Worm (Caenorhabditis elegans) whole organism, mixed stage, embryonic: ENCODE measurements around the gene ttbk-8.2.

ENCODE experiments used
- M03D4.4 ChIP-seq: sonication (generic microtip); optimal IDR thresholded peaks from 2 replicates; lab custom pipeline; 2017; ENCODE audit warnings: mild to moderate bottlenecking, missing genetic modification characterization, missing compliant biosample characterization
- bed-3 ChIP-seq: fragments of 200-800 bp; sonication (Bioruptor generic); optimal IDR thresholded peaks from 3 replicates; lab custom pipeline; 2018; ENCODE audit warnings: mild to moderate bottlenecking, missing genetic modification characterization, moderate library complexity, missing compliant biosample characterization
- blmp-1 ChIP-seq: fragments of 150-350 bp; optimal IDR thresholded peaks from 2 replicates; lab custom pipeline; 2014; ENCODE audit warnings: missing biosample characterization, missing genetic modification characterization
- ceh-39 ChIP-seq: fragments of 150-350 bp; optimal IDR thresholded peaks from 2 replicates; lab custom pipeline; 2014; ENCODE audit warnings: missing biosample characterization, missing genetic modification characterization
- ceh-43 ChIP-seq: fragments of 200-800 bp; sonication (Bioruptor generic); optimal IDR thresholded peaks from 2 replicates; lab custom pipeline; 2018; ENCODE audit warnings: mild to moderate bottlenecking, missing genetic modification characterization, moderate library complexity, missing compliant biosample characterization
- ceh-83 ChIP-seq: fragments of 200-800 bp; sonication (Bioruptor generic); optimal IDR thresholded peaks from 2 replicates; lab custom pipeline; 2018; ENCODE audit warnings: mild to moderate bottlenecking, missing genetic modification characterization, missing compliant biosample characterization
- ces-1 ChIP-seq: fragments of 150-350 bp; optimal IDR thresholded peaks from 2 replicates; lab custom pipeline; 2014; ENCODE audit warnings: missing biosample characterization, missing genetic modification reagents, missing genetic modification characterization
- cnd-1 ChIP-seq: fragments of 200-800 bp; sonication (Bioruptor generic); optimal IDR thresholded peaks from 2 replicates; lab custom pipeline; 2018; ENCODE audit warnings: mild to moderate bottlenecking, missing genetic modification characterization, missing compliant biosample characterization
- drap-1 ChIP-seq: fragments of 200-800 bp; sonication (Bioruptor generic); optimal IDR thresholded peaks from 3 replicates; lab custom pipeline; 2018; ENCODE audit warnings: mild to moderate bottlenecking, missing genetic modification characterization, missing compliant biosample characterization
- elt-1 ChIP-seq: sonication (generic microtip); optimal IDR thresholded peaks from 2 replicates; lab custom pipeline; 2017; ENCODE audit warnings: missing genetic modification characterization, mild to moderate bottlenecking, missing compliant biosample characterization, antibody characterized with exemption, moderate library complexity, borderline replicate concordance; ENCODE audit not compliant: insufficient read depth
- elt-3 ChIP-seq: fragments of 150-350 bp; optimal IDR thresholded peaks from 2 replicates; lab custom pipeline; 2014; ENCODE audit warnings: missing biosample characterization, missing genetic modification characterization
- flh-1 ChIP-seq: fragments of 200-800 bp; sonication (Bioruptor generic); optimal IDR thresholded peaks from 2 replicates; lab custom pipeline; 2018; ENCODE audit warnings: mild to moderate bottlenecking, missing genetic modification characterization, moderate library complexity, missing compliant biosample characterization
- ham-2 ChIP-seq: fragments of 200-800 bp; sonication (Bioruptor generic); optimal IDR thresholded peaks from 2 replicates; lab custom pipeline; 2018; ENCODE audit warnings: mild to moderate bottlenecking, missing genetic modification characterization, missing compliant biosample characterization
- hlh-1 ChIP-seq: fragments of 150-350 bp; optimal IDR thresholded peaks from 2 replicates; lab custom pipeline; 2014; ENCODE audit warnings: missing biosample characterization, missing genetic modification reagents, missing genetic modification characterization
- lin-13 ChIP-seq: fragments of 150-350 bp; optimal IDR thresholded peaks from 2 replicates; lab custom pipeline; 2014; ENCODE audit warnings: missing biosample characterization, missing genetic modification characterization
- lin-32 ChIP-seq: fragments of 200-800 bp; sonication (Bioruptor generic); optimal IDR thresholded peaks from 2 replicates; lab custom pipeline; 2018; ENCODE audit warnings: mild to moderate bottlenecking, missing genetic modification characterization, missing compliant biosample characterization
- lsy-2 ChIP-seq: fragments of 150-350 bp; optimal IDR thresholded peaks from 2 replicates; lab custom pipeline; 2014; ENCODE audit warnings: missing biosample characterization, missing genetic modification characterization
- mab-5 ChIP-seq: fragments of 150-350 bp; optimal IDR thresholded peaks from 2 replicates; lab custom pipeline; 2014; ENCODE audit warnings: missing biosample characterization, missing genetic modification characterization
- mep-1 ChIP-seq: fragments of 150-350 bp; optimal IDR thresholded peaks from 2 replicates; lab custom pipeline; 2017; ENCODE audit warnings: missing biosample characterization, missing genetic modification reagents, missing genetic modification characterization, inconsistent platforms
- mls-2 ChIP-seq: sonication (generic microtip); optimal IDR thresholded peaks from 2 replicates; lab custom pipeline; 2016; ENCODE audit warnings: mild to moderate bottlenecking, missing genetic modification characterization, moderate library complexity, missing compliant biosample characterization
- nhr-12 ChIP-seq: fragments of 150-350 bp; optimal IDR thresholded peaks from 2 replicates; lab custom pipeline; 2014; ENCODE audit warnings: missing biosample characterization, missing genetic modification characterization
- nhr-2 ChIP-seq: fragments of 150-350 bp; optimal IDR thresholded peaks from 2 replicates; lab custom pipeline; 2014; ENCODE audit warnings: missing biosample characterization, missing genetic modification characterization
- nhr-237 ChIP-seq: fragments of 150-350 bp; optimal IDR thresholded peaks from 2 replicates; lab custom pipeline; 2014; ENCODE audit warnings: missing biosample characterization, missing genetic modification characterization
- nhr-28 ChIP-seq: fragments of 150-350 bp; optimal IDR thresholded peaks from 2 replicates; lab custom pipeline; 2014; ENCODE audit warnings: missing biosample characterization, missing genetic modification characterization
- nhr-76 ChIP-seq: sonication (generic microtip); optimal IDR thresholded peaks from 2 replicates; lab custom pipeline; 2017; ENCODE audit warnings: missing biosample characterization, missing genetic modification characterization
- pha-4 ChIP-seq: fragments of 150-350 bp; optimal IDR thresholded peaks from 2 replicates; lab custom pipeline; 2018; ENCODE audit warnings: missing biosample characterization, missing genetic modification reagents, missing genetic modification characterization
- sem-2 ChIP-seq: fragments of 200-800 bp; sonication (Bioruptor generic); optimal IDR thresholded peaks from 2 replicates; lab custom pipeline; 2018; ENCODE audit warnings: mild to moderate bottlenecking, missing genetic modification characterization, missing compliant biosample characterization
- snpc-4 ChIP-seq: fragments of 150-350 bp; optimal IDR thresholded peaks from 2 replicates; lab custom pipeline; 2014; ENCODE audit warnings: missing biosample characterization, missing genetic modification characterization
- sptf-1 ChIP-seq: sonication (generic microtip); optimal IDR thresholded peaks from 2 replicates; lab custom pipeline; 2017; ENCODE audit warnings: mild to moderate bottlenecking, missing genetic modification characterization, moderate library complexity, missing compliant biosample characterization
- tbx-8 ChIP-seq: fragments of 200-800 bp; sonication (Bioruptor generic); optimal IDR thresholded peaks from 2 replicates; lab custom pipeline; 2018; ENCODE audit warnings: mild to moderate bottlenecking, missing genetic modification characterization, moderate library complexity, missing compliant biosample characterization
- unc-120 ChIP-seq: sonication (generic microtip); optimal IDR thresholded peaks from 2 replicates; lab custom pipeline; 2017; ENCODE audit warnings: missing genetic modification characterization, missing compliant biosample characterization; ENCODE audit not compliant: poor library complexity, severe bottlenecking
- unc-39 ChIP-seq: fragments of 150-350 bp; optimal IDR thresholded peaks from 2 replicates; lab custom pipeline; 2014; ENCODE audit warnings: missing biosample characterization, missing genetic modification characterization
- unc-62 ChIP-seq: fragments of 150-350 bp; optimal IDR thresholded peaks from 2 replicates; lab custom pipeline; 2014; ENCODE audit warnings: missing biosample characterization, missing genetic modification reagents, missing genetic modification characterization
- zip-8 ChIP-seq: fragments of 150-350 bp; optimal IDR thresholded peaks from 2 replicates; lab custom pipeline; 2014; ENCODE audit warnings: missing biosample characterization, missing genetic modification characterization
- ztf-11 ChIP-seq: fragments of 150-350 bp; optimal IDR thresholded peaks from 2 replicates; lab custom pipeline; 2014; ENCODE audit warnings: missing biosample characterization, missing genetic modification characterization

ttbk-8.2 gene

ce11 chrIV:5593804-5594214 lies 37.9 kb upstream of the ttbk-8.2 start:
- no peak for TF ChIP-seq flh-1 (GFP tag; lab: Kevin White, UChicago)
- TF ChIP-seq zip-8, result no peak
- TF ChIP-seq sem-2, result no peak
- TF ChIP-seq elt-1 (tag; lab: Kevin White, UChicago), result no peak
- TF ChIP-seq mls-2 (tag; lab: Kevin White, UChicago), result no peak
- TF ChIP-seq ceh-43 (GFP tag; lab: Kevin White, UChicago), result no peak
- TF ChIP-seq unc-62, result peak; percentile 99
- no peak for TF ChIP-seq unc-39 (tag; lab: Kevin White, UChicago)
- TF ChIP-seq ceh-39 (tag; lab: Kevin White, UChicago), result no peak
- TF ChIP-seq mab-5 (tag; lab: Kevin White, UChicago), result no peak
- TF ChIP-seq lsy-2 (tag; lab: Kevin White, UChicago), result no peak
- TF ChIP-seq drap-1, result no peak
- no peak for TF ChIP-seq cnd-1
- TF ChIP-seq ces-1 (GFP tag; lab: Kevin White, UChicago), result no peak
- TF ChIP-seq M03D4.4 (tag; lab: Kevin White, UChicago), result no peak
- TF ChIP-seq ham-2 (GFP tag; lab: Kevin White, UChicago), result no peak
- no peak for TF ChIP-seq sptf-1 (tag; lab: Kevin White, UChicago)
- no peak for TF ChIP-seq nhr-237
- TF ChIP-seq ztf-11 (tag; lab: Kevin White, UChicago), result no peak
- peak; percentile 94 for TF ChIP-seq hlh-1
- peak; percentile 65 for TF ChIP-seq pha-4 (tag; lab: Kevin White, UChicago)
- no peak for TF ChIP-seq elt-3
- TF ChIP-seq mep-1 (tag; lab: Kevin White, UChicago), result no peak
- TF ChIP-seq blmp-1 (tag; lab: Kevin White, UChicago), result no peak
- no peak for TF ChIP-seq nhr-28 (tag; lab: Kevin White, UChicago)
- no peak for TF ChIP-seq tbx-8 (GFP tag; lab: Kevin White, UChicago)
- peak; percentile 66 for TF ChIP-seq unc-120
- TF ChIP-seq lin-32, result no peak

DNA sequence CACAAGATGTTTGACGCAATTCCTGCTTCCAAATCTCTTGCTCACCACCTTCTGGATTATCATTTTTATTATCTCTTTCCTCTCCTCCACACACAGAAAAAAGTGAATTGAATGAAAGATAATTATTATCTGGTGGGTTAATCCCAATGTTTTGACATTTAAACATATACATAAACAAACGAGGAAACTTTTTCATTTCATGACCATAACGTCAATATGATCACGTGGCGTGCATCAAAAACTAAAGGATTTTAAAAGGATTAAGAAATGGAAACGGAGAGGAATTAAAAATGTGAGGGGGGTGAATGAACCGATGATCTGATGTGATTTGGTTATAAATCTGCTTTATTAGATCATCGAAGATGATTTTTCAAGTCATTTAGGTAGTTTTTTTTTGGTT lies 36.2 kb upstream of the ttbk-8.2 start:
- TF ChIP-seq sptf-1 (tag; lab: Kevin White, UChicago), result no peak
- no peak for TF ChIP-seq sem-2
- no peak for TF ChIP-seq mab-5 (tag; lab: Kevin White, UChicago)
- no peak for TF ChIP-seq nhr-237
- TF ChIP-seq flh-1 (GFP tag; lab: Kevin White, UChicago), result no peak
- TF ChIP-seq, all 35 proteins: peak for 0

- TF ChIP-seq elt-1 (tag; lab: Kevin White, UChicago) (no peak), tbx-8 (GFP tag; lab: Kevin White, UChicago) (no peak), unc-62 (no peak), mep-1 (tag; lab: Kevin White, UChicago) (no peak), nhr-76 (no peak), ham-2 (GFP tag; lab: Kevin White, UChicago) (no peak), sptf-1 (tag; lab: Kevin White, UChicago) (no peak), unc-39 (tag; lab: Kevin White, UChicago) (no peak), cnd-1 (no peak), ceh-43 (GFP tag; lab: Kevin White, UChicago) (no peak), ceh-83 (GFP tag; lab: Kevin White, UChicago) (no peak), lin-32 (no peak), snpc-4 (no peak), flh-1 (GFP tag; lab: Kevin White, UChicago) (no peak), nhr-2 (tag; lab: Kevin White, UChicago) (no peak)
Measured at ce11 chrIV:5598515-5599132, 33.1 kb upstream of the ttbk-8.2 start.

ce11 chrIV:5600316-5600715 lies 31.4 kb upstream of the ttbk-8.2 start:
- TF ChIP-seq M03D4.4 (tag; lab: Kevin White, UChicago), result no peak
- TF ChIP-seq hlh-1, result peak; percentile 39
- TF ChIP-seq elt-1 (tag; lab: Kevin White, UChicago), result no peak
- TF ChIP-seq nhr-2 (tag; lab: Kevin White, UChicago), result peak; percentile 78
- no peak for TF ChIP-seq elt-3
- TF ChIP-seq nhr-237, result no peak
- no peak for TF ChIP-seq lsy-2 (tag; lab: Kevin White, UChicago)
- TF ChIP-seq nhr-28 (tag; lab: Kevin White, UChicago), result no peak
- peak; percentile 54 for TF ChIP-seq ham-2 (GFP tag; lab: Kevin White, UChicago)
- TF ChIP-seq ceh-39 (tag; lab: Kevin White, UChicago), result peak; percentile 43
- TF ChIP-seq lin-32, result no peak
- peak; percentile 68 for TF ChIP-seq lin-13 (tag; lab: Kevin White, UChicago)
- TF ChIP-seq pha-4 (tag; lab: Kevin White, UChicago), result peak; percentile 97
- TF ChIP-seq mab-5 (tag; lab: Kevin White, UChicago), result no peak
- peak; percentile 37 for TF ChIP-seq sptf-1 (tag; lab: Kevin White, UChicago)
- TF ChIP-seq drap-1, result peak; percentile 0
- peak; percentile 78 for TF ChIP-seq unc-120
- TF ChIP-seq nhr-76, result no peak
- no peak for TF ChIP-seq snpc-4
- TF ChIP-seq unc-39 (tag; lab: Kevin White, UChicago), result no peak
- no peak for TF ChIP-seq tbx-8 (GFP tag; lab: Kevin White, UChicago)
- TF ChIP-seq ztf-11 (tag; lab: Kevin White, UChicago), result peak; percentile 38
- TF ChIP-seq cnd-1, result no peak
- TF ChIP-seq blmp-1 (tag; lab: Kevin White, UChicago), result no peak
- peak; percentile 56 for TF ChIP-seq mls-2 (tag; lab: Kevin White, UChicago)
- TF ChIP-seq ces-1 (GFP tag; lab: Kevin White, UChicago), result peak; percentile 47
- no peak for TF ChIP-seq ceh-83 (GFP tag; lab: Kevin White, UChicago)
- TF ChIP-seq nhr-12 (tag; lab: Kevin White, UChicago), result no peak
- TF ChIP-seq flh-1 (GFP tag; lab: Kevin White, UChicago), result no peak
- TF ChIP-seq sem-2, result no peak
- TF ChIP-seq ceh-43 (GFP tag; lab: Kevin White, UChicago), result no peak
- no peak for TF ChIP-seq bed-3
- TF ChIP-seq mep-1 (tag; lab: Kevin White, UChicago), result peak; percentile 27
- TF ChIP-seq unc-62, result peak; percentile 43
- TF ChIP-seq zip-8, result no peak
